Worm (Caenorhabditis elegans): ENCODE results near the gene Y17D7B.10.

DNA sequence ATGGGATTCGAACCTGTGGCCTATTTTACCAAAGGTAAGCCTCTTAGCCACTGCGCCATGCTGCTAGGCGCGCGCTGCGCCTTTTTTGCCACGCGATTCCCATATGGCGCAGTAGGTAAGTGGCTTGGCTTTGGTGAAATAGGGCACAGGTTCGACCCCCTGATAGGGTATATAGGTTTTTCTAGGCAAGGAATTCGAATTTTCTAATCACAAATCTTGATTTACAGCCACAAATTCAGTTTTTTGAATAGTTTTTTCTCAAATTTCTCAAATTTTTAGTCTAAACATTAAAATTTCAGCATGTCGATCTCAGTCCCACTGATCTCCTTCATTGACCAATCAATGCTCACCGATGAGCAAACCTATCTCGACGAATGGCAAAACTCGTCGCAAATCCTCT is 27.2 kb downstream of the Y17D7B.10 start, which contains the start of gene C54E10.3:
- no peak for TF ChIP-seq nhr-77 (tag; optimal IDR thresholded peaks at IDR 0.05)
- TF ChIP-seq pag-3 (tag; optimal IDR thresholded peaks at IDR 0.05; ENCODE audit: borderline replicate concordance, insufficient read depth): no peak
- no peak for TF ChIP-seq ces-1 (GFP tag; optimal IDR thresholded peaks at IDR 0.05)
- TF ChIP-seq pax-3 (tag; optimal IDR thresholded peaks at IDR 0.05): no peak
- TF ChIP-seq alr-1 (tag; optimal IDR thresholded peaks at IDR 0.05; ENCODE audit: borderline replicate concordance): no peak
- TF ChIP-seq nhr-237 (tag; optimal IDR thresholded peaks at IDR 0.05): no peak
- no peak for TF ChIP-seq efl-3 (GFP tag; optimal IDR thresholded peaks at IDR 0.05)
